Worm (Caenorhabditis elegans) whole organism, early embryonic: Measurements from ENCODE around the gene F46G10.2.

Experiments
- B0310.2 ChIP-seq: sonication (generic microtip); optimal IDR thresholded peaks from 2 replicates; lab custom pipeline; 2016; ENCODE audit warnings: mild to moderate bottlenecking, missing genetic modification characterization, missing compliant biosample characterization
- aly-1 ChIP-seq: sonication (generic microtip); optimal IDR thresholded peaks from 2 replicates; lab custom pipeline; 2016; ENCODE audit warnings: missing genetic modification characterization, missing compliant biosample characterization
- ama-1 ChIP-seq: fragments of 150-350 bp; optimal IDR thresholded peaks from 2 replicates; lab custom pipeline; 2014
- ceh-13 ChIP-seq: fragments of 200-800 bp; sonication (Bioruptor generic); optimal IDR thresholded peaks from 2 replicates; lab custom pipeline; 2018; ENCODE audit warnings: mild to moderate bottlenecking, missing genetic modification characterization, missing compliant biosample characterization
- hmg-4 ChIP-seq: fragments of 200-800 bp; sonication (Bioruptor generic); optimal IDR thresholded peaks from 2 replicates; lab custom pipeline; 2018; ENCODE audit warnings: mild to moderate bottlenecking, missing genetic modification characterization, missing compliant biosample characterization
- tbx-11 ChIP-seq: fragments of 200-800 bp; sonication (Bioruptor generic); IDR thresholded peaks from 2 replicates; pipeline ENCODE4 v1.3.6; 2022; ENCODE audit warnings: missing genetic modification characterization, missing compliant biosample characterization

DNA sequence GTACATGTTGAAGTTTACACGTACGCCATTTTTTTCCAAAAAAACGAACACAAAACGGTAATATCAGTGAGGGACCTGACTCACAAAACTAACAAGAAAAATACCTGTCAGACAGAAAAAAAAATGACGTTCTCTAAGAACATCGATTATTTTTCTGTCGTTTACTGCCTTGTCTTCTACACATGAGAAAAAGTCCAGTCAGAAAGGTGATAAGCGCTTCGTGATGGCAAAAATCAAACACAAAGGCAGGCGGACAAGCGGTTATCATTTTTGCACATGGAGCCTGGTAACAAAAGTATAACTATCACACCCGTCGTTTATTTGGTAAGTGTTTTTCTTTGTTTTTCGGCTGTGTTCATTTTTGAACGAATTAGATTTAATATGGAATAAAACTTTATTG is 11.1 kb downstream of the F46G10.2 start, which contains the start of gene F46G10.4:
- no peak for TF ChIP-seq B0310.2 (tag; lab: Kevin White, UChicago)
- TF ChIP-seq ama-1 (lab: Kevin White, UChicago), result no peak
- TF ChIP-seq tbx-11, result no peak
- no peak for TF ChIP-seq hmg-4 (GFP tag; lab: Kevin White, UChicago)
- no peak for TF ChIP-seq ceh-13 (GFP tag; lab: Kevin White, UChicago)
- TF ChIP-seq aly-1 (tag; lab: Kevin White, UChicago), result no peak
